Worm (Caenorhabditis elegans): ENCODE results near the gene gcy-3.
"Not testable (repeated sequence)": the region's sequence is repeated elsewhere in the genome, so short reads cannot be mapped to it uniquely, and the experiment has no call there.

ce11 chrII:9461881-9462280 lies 45.2 kb downstream of the gcy-3 start, which contains the start of gene chil-21:
- not testable (repeated sequence) for TF ChIP-seq W03F9.2, him-1, dao-5 (tag; optimal IDR thresholded peaks at IDR 0.05)
